Fruit fly (Drosophila melanogaster) whole organism, embryonic: Measurements from ENCODE around the gene Rpp14a.

Experiments
- Atf3 ChIP-seq: fragments of 200-800 bp; sonication (Bioruptor generic); optimal IDR thresholded peaks from 3 replicates; lab custom pipeline; 2016; ENCODE audit warnings: missing biosample characterization, missing genetic modification characterization
- Bdp1 ChIP-seq: fragments of 200-800 bp; sonication (Bioruptor generic); optimal IDR thresholded peaks from 3 replicates; lab custom pipeline; 2016; ENCODE audit warnings: missing biosample characterization, missing genetic modification characterization
- CG10959 ChIP-seq: fragments of 200-800 bp; sonication (Bioruptor generic); IDR thresholded peaks from 2 replicates; pipeline ENCODE4 v1.3.6; 2022; ENCODE audit warnings: missing biosample characterization, missing genetic modification characterization
- CG10979 ChIP-seq: fragments of 200-800 bp; sonication (Bioruptor generic); optimal IDR thresholded peaks from 2 replicates; lab custom pipeline; 2018; ENCODE audit warnings: missing biosample characterization, mild to moderate bottlenecking, missing genetic modification characterization, moderate library complexity
- CG1233 ChIP-seq: fragments of 200-800 bp; sonication (Bioruptor generic); optimal IDR thresholded peaks from 4 replicates; lab custom pipeline; 2018; ENCODE audit warnings: missing biosample characterization, mild to moderate bottlenecking, missing genetic modification characterization
- CG15073 ChIP-seq: fragments of 200-800 bp; sonication (Bioruptor generic); optimal IDR thresholded peaks from 2 replicates; lab custom pipeline; 2016; ENCODE audit warnings: missing biosample characterization, missing genetic modification characterization
- CG1603 ChIP-seq: fragments of 200-800 bp; sonication (Bioruptor generic); optimal IDR thresholded peaks from 2 replicates; lab custom pipeline; 2019; ENCODE audit warnings: missing biosample characterization, mild to moderate bottlenecking, missing genetic modification characterization, moderate library complexity
- CG16813 ChIP-seq: fragments of 200-800 bp; sonication (Bioruptor generic); IDR thresholded peaks from 3 replicates; pipeline ENCODE4 v1.3.6; 2022; ENCODE audit warnings: missing biosample characterization, missing genetic modification characterization; ENCODE audit not compliant: partially characterized antibody
- CG17186 ChIP-seq: fragments of 200-800 bp; sonication (Bioruptor generic); optimal IDR thresholded peaks from 3 replicates; lab custom pipeline; 2017; ENCODE audit warnings: missing biosample characterization, missing genetic modification reagents, missing genetic modification characterization
- CG17359 ChIP-seq: fragments of 200-800 bp; sonication (Bioruptor generic); optimal IDR thresholded peaks from 3 replicates; lab custom pipeline; 2018; ENCODE audit warnings: missing biosample characterization, mild to moderate bottlenecking, missing genetic modification characterization, moderate library complexity
- CG17568 ChIP-seq: fragments of 200-800 bp; sonication (Bioruptor generic); optimal IDR thresholded peaks from 2 replicates; lab custom pipeline; 2018; ENCODE audit warnings: missing biosample characterization, mild to moderate bottlenecking, missing genetic modification characterization, moderate library complexity
- CG2875 ChIP-seq: fragments of 200-800 bp; sonication (Bioruptor generic); optimal IDR thresholded peaks from 2 replicates; lab custom pipeline; 2017; ENCODE audit warnings: missing biosample characterization, mild to moderate bottlenecking, missing genetic modification characterization, missing genetic modification reagents
- CG30020 ChIP-seq: fragments of 200-800 bp; optimal IDR thresholded peaks from 2 replicates; lab custom pipeline; 2019; ENCODE audit warnings: missing biosample characterization, mild to moderate bottlenecking, missing genetic modification characterization, moderate library complexity
- CG30403 ChIP-seq: fragments of 200-800 bp; sonication (Bioruptor generic); optimal IDR thresholded peaks from 3 replicates; lab custom pipeline; 2016; ENCODE audit warnings: missing biosample characterization, missing genetic modification characterization
- CG3163 ChIP-seq: fragments of 200-800 bp; sonication (Bioruptor generic); optimal IDR thresholded peaks from 3 replicates; lab custom pipeline; 2016; ENCODE audit warnings: missing biosample characterization, missing genetic modification characterization
- CG32532 ChIP-seq: fragments of 200-800 bp; sonication (Bioruptor generic); IDR thresholded peaks from 2 replicates; pipeline ENCODE4 v1.3.6; 2022; ENCODE audit warnings: missing biosample characterization, missing genetic modification characterization
- CG6854 ChIP-seq: fragments of 200-800 bp; sonication (Bioruptor generic); optimal IDR thresholded peaks from 3 replicates; lab custom pipeline; 2017; ENCODE audit warnings: missing biosample characterization, mild to moderate bottlenecking, missing genetic modification characterization
- CG7372 ChIP-seq: fragments of 200-800 bp; sonication (Bioruptor generic); IDR thresholded peaks from 2 replicates; pipeline ENCODE4 v1.3.6; 2022; ENCODE audit warnings: missing biosample characterization, missing genetic modification characterization
- CG7786 ChIP-seq: fragments of 200-800 bp; sonication (Bioruptor generic); optimal IDR thresholded peaks from 2 replicates; lab custom pipeline; 2016; ENCODE audit warnings: missing biosample characterization, missing genetic modification characterization
- CG8765 ChIP-seq: fragments of 200-800 bp; sonication (Bioruptor generic); IDR thresholded peaks from 2 replicates; pipeline ENCODE4 v1.3.6; 2022; ENCODE audit warnings: missing biosample characterization, missing genetic modification characterization
- CG8924 ChIP-seq: fragments of 200-800 bp; optimal IDR thresholded peaks from 3 replicates; lab custom pipeline; 2019; ENCODE audit warnings: missing biosample characterization, mild to moderate bottlenecking, missing genetic modification characterization, moderate library complexity
- CTCF ChIP-seq: fragments of 200-800 bp; sonication (Bioruptor generic); optimal IDR thresholded peaks from 2 replicates; lab custom pipeline; 2017; ENCODE audit warnings: missing biosample characterization, mild to moderate bottlenecking, missing genetic modification characterization, moderate library complexity
- CrebB ChIP-seq: fragments of 200-800 bp; sonication (Bioruptor generic); optimal IDR thresholded peaks from 3 replicates; lab custom pipeline; 2018; ENCODE audit warnings: missing biosample characterization, mild to moderate bottlenecking, missing genetic modification characterization
- Dll ChIP-seq: fragments of 200-800 bp; sonication (Bioruptor generic); IDR thresholded peaks from 4 replicates; pipeline ENCODE4 v1.3.6; 2022; ENCODE audit warnings: missing biosample characterization, missing genetic modification characterization; ENCODE audit not compliant: partially characterized antibody
- Doc2 ChIP-seq: fragments of 200-800 bp; sonication (Bioruptor generic); IDR thresholded peaks from 2 replicates; pipeline ENCODE4 v1.3.6; 2022; ENCODE audit warnings: missing biosample characterization, missing genetic modification characterization
- H15 ChIP-seq: fragments of 200-800 bp; sonication (Bioruptor generic); IDR thresholded peaks from 3 replicates; pipeline ENCODE4 v1.3.6; 2022; ENCODE audit warnings: missing biosample characterization, missing genetic modification characterization
- H2.0 ChIP-seq: fragments of 200-800 bp; sonication (Bioruptor generic); IDR thresholded peaks from 2 replicates; pipeline ENCODE4 v1.3.6; 2022; ENCODE audit warnings: missing biosample characterization, missing genetic modification characterization
- HmgD ChIP-seq: fragments of 200-800 bp; sonication (Bioruptor generic); optimal IDR thresholded peaks from 3 replicates; lab custom pipeline; 2016; ENCODE audit warnings: missing biosample characterization, missing genetic modification characterization
- HmgZ ChIP-seq: fragments of 200-800 bp; sonication (Bioruptor generic); optimal IDR thresholded peaks from 2 replicates; lab custom pipeline; 2018; ENCODE audit warnings: missing biosample characterization, mild to moderate bottlenecking, missing genetic modification characterization
- Hr51 ChIP-seq, 2 experiments: fragments of 200-800 bp; sonication (Bioruptor generic); optimal IDR thresholded peaks; 2 replicates in 1 of 2; 3 replicates in 1 of 2; lab custom pipeline; 2016 to 2018; ENCODE audit warnings: missing biosample characterization in 2 of 2, missing genetic modification characterization in 2 of 2, mild to moderate bottlenecking in 1 of 2, moderate library complexity in 1 of 2
- Neu2 ChIP-seq: fragments of 200-800 bp; sonication (Bioruptor generic); optimal IDR thresholded peaks from 3 replicates; lab custom pipeline; 2016; ENCODE audit warnings: missing biosample characterization, missing genetic modification characterization, borderline replicate concordance
- Sry-δ ChIP-seq: fragments of 200-800 bp; sonication (Bioruptor generic); optimal IDR thresholded peaks from 2 replicates; lab custom pipeline; 2016; ENCODE audit warnings: missing biosample characterization, missing genetic modification characterization
- Ssrp ChIP-seq: fragments of 200-800 bp; sonication (Bioruptor generic); optimal IDR thresholded peaks from 2 replicates; lab custom pipeline; 2018; ENCODE audit warnings: missing biosample characterization, mild to moderate bottlenecking, missing genetic modification characterization, moderate library complexity
- Trl ChIP-seq, 3 experiments: fragments of >200 bp in 2 of 3; fragments of 200-800 bp in 1 of 3; sonication (Bioruptor generic) in 1 of 3; optimal IDR thresholded peaks; 2 replicates in 1 of 3; 3 replicates in 2 of 3; lab custom pipeline; 2016 to 2017; ENCODE audit warnings: missing biosample characterization in 1 of 3, missing genetic modification characterization in 1 of 3
- aop ChIP-seq: fragments of 200-800 bp; sonication (Bioruptor generic); IDR thresholded peaks from 2 replicates; pipeline ENCODE4 v1.3.6; 2022; ENCODE audit warnings: missing biosample characterization, missing genetic modification characterization
- bowl ChIP-seq: fragments of 200-800 bp; sonication (Bioruptor generic); IDR thresholded peaks from 2 replicates; pipeline ENCODE4 v1.3.6; 2022; ENCODE audit warnings: missing biosample characterization, missing genetic modification characterization
- bsh ChIP-seq, 2 experiments: fragments of 200-800 bp; sonication (Bioruptor generic); optimal IDR thresholded peaks; 2 replicates each; lab custom pipeline; 2017 to 2018; ENCODE audit warnings: mild to moderate bottlenecking in 2 of 2, missing biosample characterization in 2 of 2, missing genetic modification characterization in 2 of 2, moderate library complexity in 1 of 2
- cato ChIP-seq: fragments of 200-800 bp; sonication (Bioruptor generic); optimal IDR thresholded peaks from 2 replicates; lab custom pipeline; 2016; ENCODE audit warnings: missing biosample characterization, missing genetic modification characterization, borderline replicate concordance
- chif ChIP-seq, 2 experiments: fragments of 200-800 bp; sonication (Bioruptor generic); optimal IDR thresholded peaks; 3 replicates each; lab custom pipeline; 2016; ENCODE audit warnings: missing biosample characterization in 2 of 2, missing genetic modification characterization in 2 of 2
- exex ChIP-seq: fragments of 200-800 bp; sonication (Bioruptor generic); optimal IDR thresholded peaks from 4 replicates; lab custom pipeline; 2018; ENCODE audit warnings: missing biosample characterization, mild to moderate bottlenecking, missing genetic modification characterization, moderate library complexity
- gce ChIP-seq: fragments of 200-800 bp; sonication (Bioruptor generic); IDR thresholded peaks from 3 replicates; pipeline ENCODE4 v1.3.6; 2022; ENCODE audit warnings: missing biosample characterization, missing genetic modification characterization
- h ChIP-seq: fragments of >200 bp; optimal IDR thresholded peaks from 2 replicates; lab custom pipeline; 2017
- hkb ChIP-seq, 2 experiments: fragments of 200-800 bp in 1 of 2; fragments of >200 bp in 1 of 2; sonication (Bioruptor generic) in 1 of 2; IDR thresholded peaks in 1 of 2; optimal IDR thresholded peaks in 1 of 2; 2 replicates each; pipeline versions ENCODE4 v1.3.6 to Lab custom; 2017 to 2022; ENCODE audit warnings: missing biosample characterization in 1 of 2, missing genetic modification characterization in 1 of 2
- lilli ChIP-seq: fragments of 200-800 bp; sonication (Bioruptor generic); optimal IDR thresholded peaks from 3 replicates; lab custom pipeline; 2016; ENCODE audit warnings: missing biosample characterization, missing genetic modification characterization
- luna ChIP-seq: fragments of 200-800 bp; sonication (Bioruptor generic); optimal IDR thresholded peaks from 2 replicates; lab custom pipeline; 2016; ENCODE audit warnings: missing biosample characterization, missing genetic modification characterization
- nmo ChIP-seq: fragments of 200-800 bp; sonication (Bioruptor generic); optimal IDR thresholded peaks from 2 replicates; lab custom pipeline; 2018; ENCODE audit warnings: missing biosample characterization, mild to moderate bottlenecking, missing genetic modification characterization, moderate library complexity
- pan ChIP-seq, 4 experiments: fragments of >200 bp in 3 of 4; fragments of 200-800 bp in 1 of 4; sonication (Bioruptor generic) in 1 of 4; optimal IDR thresholded peaks in 3 of 4; IDR thresholded peaks in 1 of 4; 2 replicates each; pipeline versions ENCODE4 v1.3.6 to Lab custom; 2017 to 2022; ENCODE audit warnings: missing biosample characterization in 2 of 4, missing genetic modification characterization in 2 of 4, mixed read lengths in 1 of 4
- pum ChIP-seq: fragments of 200-800 bp; sonication (Bioruptor generic); optimal IDR thresholded peaks from 2 replicates; lab custom pipeline; 2016; ENCODE audit warnings: missing biosample characterization, missing genetic modification characterization
- ro ChIP-seq: fragments of 200-800 bp; sonication (Bioruptor generic); IDR thresholded peaks from 2 replicates; pipeline ENCODE4 v1.3.6; 2022; ENCODE audit warnings: missing biosample characterization, missing genetic modification characterization
- zfh2 ChIP-seq: fragments of 200-800 bp; sonication (Bioruptor generic); optimal IDR thresholded peaks from 2 replicates; lab custom pipeline; 2016; ENCODE audit warnings: missing biosample characterization, missing genetic modification characterization

Rpp14a gene

dm6 chr3R:30055915-30056544, 629 bp upstream of the Rpp14a start, which contains the start of the genes Rpp14b and spn-A (continued):
- TF ChIP-seq CG32532 (peak; percentile 28; the same call in 1 of the 2 replicates), aop (GFP tag; lab: Robert Waterston, UW) (no peak), bowl (no peak), CG17186 (GFP tag; lab: Kevin White, UChicago) (no peak), CTCF (no peak), lilli (GFP tag; lab: Kevin White, UChicago) (peak; percentile 37), CG1603 (tag; lab: Kevin White, UChicago) (peak; percentile 36), Trl (optimal IDR thresholded peaks at IDR 0.05; lab: Kevin White, UChicago) (no peak), Trl (GFP tag; optimal IDR thresholded peaks at IDR 0.05; lab: Kevin White, UChicago) (no peak), Sry-δ (GFP tag; lab: Kevin White, UChicago) (no peak), hkb (optimal IDR thresholded peaks at IDR 0.05; lab: Kevin White, UChicago) (no peak), hkb (GFP tag; IDR thresholded peaks at IDR 0.05; lab: Robert Waterston, UW) (no peak), ro (GFP tag; lab: Robert Waterston, UW) (no peak), chif (GFP tag; optimal IDR thresholded peaks at IDR 0.05; lab: Kevin White, UChicago) (no peak), CG7372 (GFP tag; lab: Robert Waterston, UW) (no peak), luna (no peak), H15 (GFP tag; lab: Robert Waterston, UW) (no peak), zfh2 (GFP tag; lab: Kevin White, UChicago) (peak; percentile 35), exex (tag; lab: Kevin White, UChicago) (no peak), CG8924 (tag; lab: Kevin White, UChicago) (no peak), CrebB (tag; lab: Kevin White, UChicago) (no peak), Neu2 (GFP tag; lab: Kevin White, UChicago) (no peak), nmo (GFP tag; lab: Kevin White, UChicago) (no peak), Doc2 (no peak), cato (GFP tag; lab: Kevin White, UChicago) (no peak), CG6854 (GFP tag; lab: Kevin White, UChicago) (no peak), gce (GFP tag; lab: Robert Waterston, UW) (no peak), CG1233 (no peak), CG7786 (no peak), CG8765 (GFP tag; lab: Robert Waterston, UW) (no peak), HmgD (GFP tag; lab: Kevin White, UChicago) (no peak), HmgZ (tag; lab: Kevin White, UChicago) (peak; percentile 25), Bdp1 (no peak), CG17359 (tag; lab: Kevin White, UChicago) (no peak), h (lab: Kevin White, UChicago) (no peak), CG30020 (no peak), pan (optimal IDR thresholded peaks at IDR 0.05; lab: Kevin White, UChicago) (no peak), pan (GFP tag; optimal IDR thresholded peaks at IDR 0.05 in 1 of 2, IDR thresholded peaks at IDR 0.05 in 1 of 2) (no peak), H2.0 (GFP tag; lab: Robert Waterston, UW) (peak; percentile 34; the same call in 1 of the 2 replicates), Hr51 (GFP tag; optimal IDR thresholded peaks at IDR 0.05; lab: Kevin White, UChicago) (peak in 1 of 2 experiments; percentile 4), bsh (GFP tag; optimal IDR thresholded peaks at IDR 0.05; lab: Kevin White, UChicago) (no peak), CG17568 (GFP tag; lab: Kevin White, UChicago) (no peak), Ssrp (tag; lab: Kevin White, UChicago) (peak; percentile 11), CG16813 (no peak), CG3163 (GFP tag; lab: Kevin White, UChicago) (no peak), CG10979 (tag; lab: Kevin White, UChicago) (no peak), CG30403 (GFP tag; lab: Kevin White, UChicago) (no peak), CG10959 (no peak), Dll (GFP tag; lab: Robert Waterston, UW) (no peak), CG2875 (GFP tag; lab: Kevin White, UChicago) (no peak), pum (GFP tag; lab: Kevin White, UChicago) (no peak), CG15073 (no peak), Atf3 (no peak)
